Fruit fly (Drosophila melanogaster) whole organism, prepupa: ENCODE measurements around the gene BG642312.
A peak's percentile ranks its signal among the peaks of the same experiment; 100 is the strongest.

ENCODE experiments used
- CG1621 ChIP-seq: fragments of 200-800 bp; sonication (Bioruptor generic); optimal IDR thresholded peaks from 3 replicates; lab custom pipeline; 2018; ENCODE audit warnings: missing biosample characterization, mild to moderate bottlenecking, missing genetic modification characterization
- CG16779 ChIP-seq: fragments of 200-800 bp; sonication (Bioruptor generic); optimal IDR thresholded peaks from 3 replicates; lab custom pipeline; 2017; ENCODE audit warnings: missing biosample characterization, mild to moderate bottlenecking, missing genetic modification characterization
- CG8119 ChIP-seq: fragments of 200-800 bp; sonication (Bioruptor generic); IDR thresholded peaks from 3 replicates; pipeline ENCODE4 v1.3.6; 2022; ENCODE audit warnings: missing biosample characterization, missing genetic modification characterization
- Eip78C ChIP-seq: fragments of 200-800 bp; sonication (Bioruptor generic); peaks from one replicate; lab custom pipeline; 2016; ENCODE audit warnings: missing biosample characterization, missing genetic modification characterization
- Eip93F ChIP-seq: fragments of 200-800 bp; sonication (Bioruptor generic); optimal IDR thresholded peaks from 2 replicates; lab custom pipeline; 2016; ENCODE audit warnings: missing biosample characterization, mild to moderate bottlenecking, missing genetic modification characterization

DNA sequence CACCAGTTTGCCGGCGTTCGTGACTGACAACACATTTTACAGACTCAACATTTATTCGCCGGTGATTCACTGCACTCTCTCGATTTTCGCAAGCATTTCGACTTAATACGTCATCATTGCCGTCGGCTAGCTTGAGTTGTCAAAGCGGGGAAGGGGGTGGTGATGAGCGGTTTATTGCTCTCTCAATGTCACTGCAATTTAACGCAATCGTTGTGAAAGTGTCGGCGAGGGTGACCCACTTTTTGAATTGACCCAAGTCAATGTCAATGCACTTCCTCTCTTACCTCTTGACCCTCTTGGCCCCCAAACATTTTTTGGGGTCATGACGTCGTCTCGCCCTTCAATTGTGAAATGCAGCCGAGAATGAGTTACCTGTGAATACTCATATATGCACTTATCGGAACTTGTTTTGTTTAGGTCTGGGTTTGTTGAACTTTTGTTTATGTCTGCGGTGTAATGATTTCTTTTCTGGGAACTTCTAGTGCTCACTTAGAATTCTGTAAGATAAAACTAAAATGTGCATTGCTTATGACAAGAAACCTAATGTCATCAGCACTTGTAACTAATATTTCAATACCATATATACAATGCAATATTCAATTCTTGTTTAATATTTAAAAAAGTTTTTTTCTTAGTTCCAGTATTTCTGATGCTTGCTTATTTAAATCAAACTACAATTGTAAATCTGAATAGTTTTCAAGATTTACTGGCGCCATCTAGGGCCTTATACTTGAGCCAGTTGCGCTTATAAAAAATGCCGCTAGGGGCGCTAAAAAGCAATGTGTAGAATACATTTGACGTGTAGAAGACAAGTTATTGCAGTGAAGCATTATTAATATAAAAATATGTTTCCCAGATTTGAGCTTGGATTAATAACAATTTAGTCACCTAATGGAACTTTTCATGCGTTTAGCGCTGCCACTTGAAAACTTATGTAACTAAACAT, 31.0 kb upstream of the BG642312 start:
- TF ChIP-seq CG16779: no peak
- no peak for TF ChIP-seq CG1621 (tag; lab: Kevin White, UChicago)
- peak; percentile 38 for TF ChIP-seq Eip78C (GFP tag; lab: Kevin White, UChicago)
- TF ChIP-seq CG8119: no peak
- no peak for TF ChIP-seq Eip93F
